Worm (Caenorhabditis elegans) whole organism, young adult: ENCODE measurements around the gene F37C4.8.

Experiments used
- C17E4.6 ChIP-seq: fragments of 200-800 bp; sonication (Bioruptor generic); IDR thresholded peaks from 2 replicates; pipeline ENCODE4 v1.3.6; 2022; ENCODE audit warnings: missing genetic modification reagents, missing genetic modification characterization, missing compliant biosample characterization
- F23B12.7 ChIP-seq: sonication (generic microtip); optimal IDR thresholded peaks from 2 replicates; lab custom pipeline; 2017; ENCODE audit warnings: missing genetic modification characterization, mild to moderate bottlenecking, missing compliant biosample characterization, antibody characterized with exemption, moderate library complexity; ENCODE audit not compliant: insufficient read depth
- F33H1.4 ChIP-seq: fragments of 200-800 bp; sonication (Bioruptor generic); IDR thresholded peaks from 2 replicates; pipeline ENCODE4 v1.3.6; 2022; ENCODE audit warnings: missing genetic modification reagents, missing genetic modification characterization, missing compliant biosample characterization
- F39B2.1 ChIP-seq: fragments of 200-800 bp; sonication (Bioruptor generic); IDR thresholded peaks from 2 replicates; pipeline ENCODE4 v1.3.6; 2022; ENCODE audit warnings: missing genetic modification reagents, missing genetic modification characterization, missing compliant biosample characterization
- Y53F4B.3 ChIP-seq: fragments of 200-800 bp; sonication (Bioruptor generic); IDR thresholded peaks from 2 replicates; pipeline ENCODE4 v1.3.6; 2022; ENCODE audit warnings: missing genetic modification reagents, missing genetic modification characterization, missing compliant biosample characterization
- Y53G8AR.9 ChIP-seq: fragments of 200-800 bp; sonication (Bioruptor generic); conservative IDR thresholded peaks from 2 replicates; pipeline ENCODE4 v1.3.6; 2022; ENCODE audit warnings: missing genetic modification reagents, missing genetic modification characterization, missing compliant biosample characterization
- Y79H2A.3 ChIP-seq: fragments of 200-800 bp; sonication (Bioruptor generic); conservative IDR thresholded peaks from 2 replicates; pipeline ENCODE4 v1.3.6; 2022; ENCODE audit warnings: missing genetic modification reagents, missing genetic modification characterization, missing compliant biosample characterization
- Y95B8A.8 ChIP-seq: fragments of 200-800 bp; sonication (Bioruptor generic); IDR thresholded peaks from 2 replicates; pipeline ENCODE4 v1.3.6; 2022; ENCODE audit warnings: missing genetic modification reagents, missing genetic modification characterization, missing compliant biosample characterization
- ama-1 ChIP-seq, 3 experiments: fragments of 150-350 bp in 1 of 3; sonication (generic microtip) in 2 of 3; optimal IDR thresholded peaks; 2 replicates each; lab custom pipeline; 2014 to 2018; ENCODE audit warnings: missing biosample characterization in 2 of 3, missing genetic modification characterization in 2 of 3, missing genetic modification reagents in 2 of 3
- athp-1 ChIP-seq: sonication (generic microtip); optimal IDR thresholded peaks from 2 replicates; lab custom pipeline; 2017; ENCODE audit warnings: mild to moderate bottlenecking, missing genetic modification characterization, missing compliant biosample characterization
- attf-5 ChIP-seq: fragments of 200-800 bp; sonication (Bioruptor generic); optimal IDR thresholded peaks from 2 replicates; lab custom pipeline; 2018; ENCODE audit warnings: mild to moderate bottlenecking, missing genetic modification characterization, missing compliant biosample characterization
- ccch-3 ChIP-seq: fragments of 200-800 bp; sonication (Bioruptor generic); optimal IDR thresholded peaks from 2 replicates; lab custom pipeline; 2018; ENCODE audit warnings: mild to moderate bottlenecking, missing genetic modification characterization, missing compliant biosample characterization
- cebp-1 ChIP-seq, 2 experiments: fragments of 200-800 bp in 1 of 2; sonication (Bioruptor generic) in 1 of 2; sonication (generic microtip) in 1 of 2; IDR thresholded peaks in 1 of 2; optimal IDR thresholded peaks in 1 of 2; 2 replicates each; pipeline versions ENCODE4 v1.3.6 to Lab custom; 2017 to 2022; ENCODE audit warnings: missing compliant biosample characterization in 2 of 2, missing genetic modification characterization in 2 of 2, mild to moderate bottlenecking in 1 of 2, missing genetic modification reagents in 1 of 2, moderate library complexity in 1 of 2
- cebp-2 ChIP-seq: fragments of 200-800 bp; sonication (Bioruptor generic); IDR thresholded peaks from 2 replicates; pipeline ENCODE4 v1.3.6; 2022; ENCODE audit warnings: missing genetic modification characterization, missing compliant biosample characterization
- dox-1 ChIP-seq: fragments of 200-800 bp; sonication (Bioruptor generic); IDR thresholded peaks from 2 replicates; pipeline ENCODE4 v1.3.6; 2022; ENCODE audit warnings: missing genetic modification reagents, missing genetic modification characterization, missing compliant biosample characterization
- dpff-1 ChIP-seq: sonication (generic microtip); optimal IDR thresholded peaks from 2 replicates; lab custom pipeline; 2017; ENCODE audit warnings: mild to moderate bottlenecking, missing genetic modification characterization, missing compliant biosample characterization
- dpl-1 ChIP-seq: fragments of 150-350 bp; optimal IDR thresholded peaks from 2 replicates; lab custom pipeline; 2014; ENCODE audit warnings: missing biosample characterization, missing genetic modification reagents, missing genetic modification characterization
- egl-18 ChIP-seq: fragments of 200-800 bp; sonication (Bioruptor generic); IDR thresholded peaks from 2 replicates; pipeline ENCODE4 v1.3.6; 2022; ENCODE audit warnings: missing genetic modification reagents, missing genetic modification characterization, missing compliant biosample characterization
- egrh-3 ChIP-seq: fragments of 200-800 bp; sonication (Bioruptor generic); IDR thresholded peaks from 2 replicates; pipeline ENCODE4 v1.3.6; 2022; ENCODE audit warnings: missing genetic modification reagents, missing genetic modification characterization, missing compliant biosample characterization
- ekl-4 ChIP-seq: fragments of 200-800 bp; sonication (Bioruptor generic); IDR thresholded peaks from 2 replicates; pipeline ENCODE4 v1.3.6; 2022; ENCODE audit warnings: missing genetic modification reagents, missing genetic modification characterization, missing compliant biosample characterization
- ets-4 ChIP-seq: fragments of 200-800 bp; sonication (Bioruptor generic); optimal IDR thresholded peaks from 2 replicates; lab custom pipeline; 2018; ENCODE audit warnings: mild to moderate bottlenecking, missing genetic modification characterization, missing compliant biosample characterization
- fkh-3 ChIP-seq: sonication (generic microtip); optimal IDR thresholded peaks from 2 replicates; lab custom pipeline; 2016; ENCODE audit warnings: mild to moderate bottlenecking, missing genetic modification characterization, missing compliant biosample characterization
- hmg-1.2 ChIP-seq: fragments of 200-800 bp; sonication (Bioruptor generic); IDR thresholded peaks from 2 replicates; pipeline ENCODE4 v1.3.6; 2022; ENCODE audit warnings: missing genetic modification reagents, missing genetic modification characterization, missing compliant biosample characterization
- lin-35 ChIP-seq, 3 experiments: fragments of 150-350 bp in 2 of 3; sonication (generic microtip) in 1 of 3; optimal IDR thresholded peaks; 2 replicates each; lab custom pipeline; 2014 to 2018; ENCODE audit warnings: missing biosample characterization in 3 of 3, missing genetic modification characterization in 3 of 3, missing genetic modification reagents in 3 of 3
- nfyb-1 ChIP-seq: fragments of 200-800 bp; sonication (Bioruptor generic); IDR thresholded peaks from 2 replicates; pipeline ENCODE4 v1.3.6; 2022; ENCODE audit warnings: missing genetic modification reagents, missing genetic modification characterization, missing compliant biosample characterization
- nhr-27 ChIP-seq: fragments of 200-800 bp; sonication (Bioruptor generic); optimal IDR thresholded peaks from 2 replicates; lab custom pipeline; 2018; ENCODE audit warnings: mild to moderate bottlenecking, missing genetic modification characterization, moderate library complexity, missing compliant biosample characterization
- nhr-80 ChIP-seq: sonication (generic microtip); optimal IDR thresholded peaks from 2 replicates; lab custom pipeline; 2016; ENCODE audit warnings: missing genetic modification characterization, missing compliant biosample characterization
- nhr-90 ChIP-seq: sonication (generic microtip); optimal IDR thresholded peaks from 2 replicates; lab custom pipeline; 2016; ENCODE audit warnings: missing genotype, mild to moderate bottlenecking, missing genetic modification characterization, missing compliant biosample characterization
- pbrm-1 ChIP-seq: fragments of 200-800 bp; sonication (Bioruptor generic); IDR thresholded peaks from 2 replicates; pipeline ENCODE4 v1.3.6; 2022; ENCODE audit warnings: missing genetic modification reagents, missing genetic modification characterization, missing compliant biosample characterization
- rcor-1 ChIP-seq: fragments of 200-800 bp; sonication (Bioruptor generic); IDR thresholded peaks from 2 replicates; pipeline ENCODE4 v1.3.6; 2022; ENCODE audit warnings: missing genetic modification reagents, missing genetic modification characterization, missing compliant biosample characterization
- repo-1 ChIP-seq: sonication (generic microtip); optimal IDR thresholded peaks from 2 replicates; lab custom pipeline; 2017; ENCODE audit warnings: mild to moderate bottlenecking, missing genetic modification characterization, missing compliant biosample characterization
- sdz-38 ChIP-seq: sonication (generic microtip); optimal IDR thresholded peaks from 2 replicates; lab custom pipeline; 2016; ENCODE audit warnings: missing genotype, missing genetic modification characterization, missing compliant biosample characterization
- sea-2 ChIP-seq: fragments of 200-800 bp; sonication (Bioruptor generic); IDR thresholded peaks from 2 replicates; pipeline ENCODE4 v1.3.6; 2022; ENCODE audit warnings: missing genetic modification characterization, missing compliant biosample characterization
- snpc-3.4 ChIP-seq: sonication (generic microtip); optimal IDR thresholded peaks from 2 replicates; lab custom pipeline; 2017; ENCODE audit warnings: missing genetic modification characterization, mild to moderate bottlenecking, missing compliant biosample characterization, antibody characterized with exemption, moderate library complexity, missing genotype, missing genetic modification reagents
- tbp1 ChIP-seq: fragments of 200-800 bp; sonication (Bioruptor generic); optimal IDR thresholded peaks from 2 replicates; lab custom pipeline; 2018; ENCODE audit warnings: mild to moderate bottlenecking, missing genetic modification characterization, missing compliant biosample characterization
- tbx-9 ChIP-seq: sonication (generic microtip); optimal IDR thresholded peaks from 2 replicates; lab custom pipeline; 2016; ENCODE audit warnings: borderline replicate concordance, missing genetic modification characterization, inconsistent platforms, missing compliant biosample characterization
- unc-62 ChIP-seq: fragments of 150-350 bp; optimal IDR thresholded peaks from 2 replicates; lab custom pipeline; 2014; ENCODE audit warnings: missing biosample characterization, missing genetic modification reagents, missing genetic modification characterization
- zfh-2 ChIP-seq: fragments of 200-800 bp; sonication (Bioruptor generic); conservative IDR thresholded peaks from 2 replicates; pipeline ENCODE4 v1.3.6; 2022; ENCODE audit warnings: missing genetic modification reagents, missing genetic modification characterization, missing compliant biosample characterization
- ztf-6 ChIP-seq: fragments of 200-800 bp; sonication (Bioruptor generic); IDR thresholded peaks from 2 replicates; pipeline ENCODE4 v1.3.6; 2022; ENCODE audit warnings: missing genetic modification reagents, missing genetic modification characterization, missing compliant biosample characterization

F37C4.8 gene

ce11 chrIV:3876955-3877354 lies 4.1 kb downstream of the F37C4.8 start:
- TF ChIP-seq Y53F4B.3 (GFP tag; lab: Robert Waterston, UW), result no peak
- no peak for TF ChIP-seq unc-62
- TF ChIP-seq Y95B8A.8, result no peak
- TF ChIP-seq athp-1 (tag; lab: Kevin White, UChicago), result no peak
- TF ChIP-seq egl-18, result no peak
- no peak for TF ChIP-seq sea-2 (GFP tag; lab: Robert Waterston, UW)
- no peak for TF ChIP-seq attf-5 (GFP tag; lab: Kevin White, UChicago)

ce11 chrIV:3875260-3875659 lies 5.8 kb downstream of the F37C4.8 start:
- TF ChIP-seq C17E4.6 (GFP tag; lab: Robert Waterston, UW), result no peak
- TF ChIP-seq zfh-2 (GFP tag; lab: Robert Waterston, UW), result peak; percentile 89
- no peak for TF ChIP-seq ama-1 (optimal IDR thresholded peaks at IDR 0.05; lab: Kevin White, UChicago)
- no peak for TF ChIP-seq ama-1 (GFP tag; optimal IDR thresholded peaks at IDR 0.05; lab: Kevin White, UChicago)
- no peak for TF ChIP-seq F23B12.7
- no peak for TF ChIP-seq sdz-38 (tag; lab: Kevin White, UChicago)
- TF ChIP-seq ets-4 (GFP tag; lab: Kevin White, UChicago), result no peak
- no peak for TF ChIP-seq nhr-27 (tag; lab: Kevin White, UChicago)
- no peak for TF ChIP-seq F33H1.4 (GFP tag; lab: Robert Waterston, UW)
- peak; percentile 84 for TF ChIP-seq cebp-1 (GFP tag; IDR thresholded peaks at IDR 0.05; lab: Robert Waterston, UW)
- TF ChIP-seq cebp-1 (tag; optimal IDR thresholded peaks at IDR 0.05; lab: Kevin White, UChicago), result peak; percentile 92
- TF ChIP-seq fkh-3 (tag; lab: Kevin White, UChicago), result no peak
- no peak for TF ChIP-seq Y79H2A.3
- TF ChIP-seq dox-1, result peak; percentile 49
- TF ChIP-seq Y53G8AR.9 (GFP tag; lab: Robert Waterston, UW), result 0 out of 2 replicates have a peak, but pooled peaks have one; percentile 19
- no peak for TF ChIP-seq nhr-90 (tag; lab: Kevin White, UChicago)
- TF ChIP-seq rcor-1, result no peak
- TF ChIP-seq nfyb-1, result peak; percentile 34; the same call in 1 of the 2 replicates
- TF ChIP-seq ccch-3 (GFP tag; lab: Kevin White, UChicago), result no peak
- no peak for TF ChIP-seq dpff-1 (tag; lab: Kevin White, UChicago)
- TF ChIP-seq tbp1 (GFP tag; lab: Kevin White, UChicago), result no peak
- TF ChIP-seq dpl-1 (GFP tag; lab: Kevin White, UChicago), result no peak
- no peak for TF ChIP-seq pbrm-1 (GFP tag; lab: Robert Waterston, UW)
- no peak for TF ChIP-seq tbx-9
- TF ChIP-seq ekl-4, result no peak
- TF ChIP-seq cebp-2, result no peak
- TF ChIP-seq ztf-6 (GFP tag; lab: Robert Waterston, UW), result no peak
- peak; percentile 5 for TF ChIP-seq attf-5 (GFP tag; lab: Kevin White, UChicago)
- no peak for TF ChIP-seq repo-1
- peak; percentile 39 for TF ChIP-seq nhr-80 (tag; lab: Kevin White, UChicago)
- peak; percentile 24; the same call in 1 of the 2 replicates for TF ChIP-seq egrh-3 (GFP tag; lab: Robert Waterston, UW)
- TF ChIP-seq F39B2.1 (GFP tag; lab: Robert Waterston, UW), result no peak
- TF ChIP-seq lin-35 (GFP tag; optimal IDR thresholded peaks at IDR 0.05; lab: Kevin White, UChicago), result peak in 1 of 3 experiments; percentile 37
- peak; percentile 39; the same call in 1 of the 2 replicates for TF ChIP-seq hmg-1.2 (GFP tag; lab: Robert Waterston, UW)
- TF ChIP-seq snpc-3.4, result no peak
